Worm (Caenorhabditis elegans) whole organism, L2 larva: Measurements from ENCODE around the gene grl-28.

Experiments used
- F13H6.1 ChIP-seq: sonication (generic microtip); optimal IDR thresholded peaks from 2 replicates; lab custom pipeline; 2016; ENCODE audit warnings: missing genetic modification characterization, missing compliant biosample characterization
- ZK546.5 ChIP-seq: sonication (generic microtip); optimal IDR thresholded peaks from 2 replicates; lab custom pipeline; 2017; ENCODE audit warnings: missing biosample characterization, missing genetic modification characterization
- aly-2 ChIP-seq: fragments of 150-350 bp; optimal IDR thresholded peaks from 2 replicates; lab custom pipeline; 2014; ENCODE audit warnings: missing biosample characterization, missing genetic modification characterization
- ama-1 ChIP-seq: fragments of 150-350 bp; optimal IDR thresholded peaks from 2 replicates; lab custom pipeline; 2018; ENCODE audit warnings: inconsistent platforms
- dmd-4 ChIP-seq: sonication (generic microtip); optimal IDR thresholded peaks from 2 replicates; lab custom pipeline; 2017; ENCODE audit warnings: missing biosample characterization, missing genetic modification characterization
- elt-3 ChIP-seq: sonication (generic microtip); optimal IDR thresholded peaks from 2 replicates; lab custom pipeline; 2017; ENCODE audit warnings: missing biosample characterization, missing genetic modification characterization
- fos-1 ChIP-seq: fragments of 150-350 bp; optimal IDR thresholded peaks from 2 replicates; lab custom pipeline; 2014; ENCODE audit warnings: missing biosample characterization, missing genetic modification characterization
- gmeb-1 ChIP-seq: fragments of 150-350 bp; optimal IDR thresholded peaks from 2 replicates; lab custom pipeline; 2014; ENCODE audit warnings: missing biosample characterization, missing genetic modification characterization
- lsy-2 ChIP-seq, 2 experiments: fragments of 150-350 bp in 1 of 2; sonication (generic microtip) in 1 of 2; optimal IDR thresholded peaks; 2 replicates each; lab custom pipeline; 2014 to 2017; ENCODE audit warnings: missing biosample characterization in 2 of 2, missing genetic modification characterization in 2 of 2
- mbf-1 ChIP-seq: sonication (generic microtip); optimal IDR thresholded peaks from 2 replicates; lab custom pipeline; 2017; ENCODE audit warnings: missing biosample characterization, missing genetic modification characterization
- nhr-237 ChIP-seq: fragments of 150-350 bp; optimal IDR thresholded peaks from 2 replicates; lab custom pipeline; 2014; ENCODE audit warnings: missing biosample characterization, missing genetic modification characterization
- unc-62 ChIP-seq: fragments of 150-350 bp; optimal IDR thresholded peaks from 2 replicates; lab custom pipeline; 2014; ENCODE audit warnings: missing biosample characterization, missing genetic modification reagents, missing genetic modification characterization
- ztf-11 ChIP-seq: sonication (generic microtip); optimal IDR thresholded peaks from 2 replicates; lab custom pipeline; 2017; ENCODE audit warnings: missing biosample characterization, missing genetic modification characterization
- ztf-4 ChIP-seq: fragments of 150-350 bp; optimal IDR thresholded peaks from 2 replicates; lab custom pipeline; 2014; ENCODE audit warnings: missing biosample characterization, missing genetic modification characterization

DNA sequence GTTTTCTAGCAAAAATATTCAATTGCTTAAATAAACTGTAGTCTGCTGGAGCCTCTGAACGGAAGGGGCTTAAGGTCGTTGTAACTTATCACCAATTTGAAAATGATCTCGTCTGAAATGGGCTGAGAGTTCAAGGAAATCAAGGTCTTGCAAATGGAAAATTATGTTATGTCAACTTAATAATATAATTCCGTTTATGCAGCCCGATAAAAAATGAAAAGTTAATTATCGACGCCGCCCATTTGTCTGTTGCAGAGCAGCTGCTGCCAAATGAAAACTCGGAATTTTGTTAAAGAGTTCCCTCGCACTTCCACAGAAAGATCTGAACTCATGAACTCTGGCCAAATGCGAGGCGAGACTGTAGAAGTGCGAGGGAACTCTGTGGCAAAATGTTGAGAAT, 10.5 kb downstream of the grl-28 start, which contains the start of gene srbc-67:
- TF ChIP-seq ztf-11 (tag; lab: Kevin White, UChicago) (no peak), unc-62 (no peak), gmeb-1 (tag; lab: Kevin White, UChicago) (no peak), F13H6.1 (tag; lab: Kevin White, UChicago) (no peak), fos-1 (tag; lab: Kevin White, UChicago) (no peak), nhr-237 (tag; lab: Kevin White, UChicago) (no peak), aly-2 (no peak), ZK546.5 (no peak), mbf-1 (tag; lab: Kevin White, UChicago) (no peak), ama-1 (lab: Kevin White, UChicago) (no peak), dmd-4 (no peak), ztf-4 (tag; lab: Kevin White, UChicago) (no peak), lsy-2 (tag; optimal IDR thresholded peaks at IDR 0.05; lab: Kevin White, UChicago) (no peak), elt-3 (tag; lab: Kevin White, UChicago) (no peak)
